Fruit fly (Drosophila melanogaster) whole organism, prepupa: ENCODE results near the gene CG44521.

Experiments used
- CG10631 ChIP-seq: fragments of 200-800 bp; sonication (Bioruptor generic); optimal IDR thresholded peaks from 2 replicates; lab custom pipeline; 2016; ENCODE audit warnings: missing biosample characterization, missing genetic modification characterization
- CG11294 ChIP-seq: fragments of 200-800 bp; sonication (Bioruptor generic); IDR thresholded peaks from 2 replicates; pipeline ENCODE4 v1.3.6; 2022; ENCODE audit warnings: missing biosample characterization, missing genetic modification characterization
- CG11762 ChIP-seq: fragments of 200-800 bp; sonication (Bioruptor generic); optimal IDR thresholded peaks from 3 replicates; lab custom pipeline; 2016; ENCODE audit warnings: missing biosample characterization, missing genetic modification characterization; ENCODE audit not compliant: insufficient read depth
- CG11902 ChIP-seq: fragments of 200-800 bp; sonication (Bioruptor generic); optimal IDR thresholded peaks from 3 replicates; lab custom pipeline; 2016; ENCODE audit warnings: missing biosample characterization, missing genetic modification characterization
- CG15336 ChIP-seq: fragments of 200-800 bp; sonication (Bioruptor generic); IDR thresholded peaks from 2 replicates; pipeline ENCODE4 v1.3.6; 2022; ENCODE audit warnings: missing biosample characterization, missing genetic modification characterization
- CG1621 ChIP-seq: fragments of 200-800 bp; sonication (Bioruptor generic); optimal IDR thresholded peaks from 3 replicates; lab custom pipeline; 2018; ENCODE audit warnings: missing biosample characterization, mild to moderate bottlenecking, missing genetic modification characterization
- CG3032 ChIP-seq: fragments of 200-800 bp; optimal IDR thresholded peaks from 2 replicates; lab custom pipeline; 2019; ENCODE audit warnings: missing biosample characterization, mild to moderate bottlenecking, missing genetic modification characterization, moderate library complexity
- CG31627 ChIP-seq: fragments of 200-800 bp; sonication (Bioruptor generic); optimal IDR thresholded peaks from 3 replicates; lab custom pipeline; 2016; ENCODE audit warnings: missing biosample characterization, missing genetic modification characterization
- CG3919 ChIP-seq: fragments of 200-800 bp; sonication (Bioruptor generic); optimal IDR thresholded peaks from 3 replicates; lab custom pipeline; 2016; ENCODE audit warnings: missing biosample characterization, missing genetic modification characterization
- CG4318 ChIP-seq: fragments of 200-800 bp; sonication (Bioruptor generic); optimal IDR thresholded peaks from 3 replicates; lab custom pipeline; 2017; ENCODE audit warnings: missing biosample characterization, mild to moderate bottlenecking, missing genetic modification characterization
- CG6808 ChIP-seq: fragments of 200-800 bp; sonication (Bioruptor generic); optimal IDR thresholded peaks from 3 replicates; lab custom pipeline; 2017; ENCODE audit warnings: missing biosample characterization, missing genetic modification characterization, mild to moderate bottlenecking, moderate library complexity, missing genetic modification reagents
- CG6854 ChIP-seq: fragments of 200-800 bp; sonication (Bioruptor generic); optimal IDR thresholded peaks from 2 replicates; lab custom pipeline; 2017; ENCODE audit warnings: missing biosample characterization, mild to moderate bottlenecking, missing genetic modification characterization
- CG8119 ChIP-seq: fragments of 200-800 bp; sonication (Bioruptor generic); IDR thresholded peaks from 3 replicates; pipeline ENCODE4 v1.3.6; 2022; ENCODE audit warnings: missing biosample characterization, missing genetic modification characterization
- CG8319 ChIP-seq: fragments of 200-800 bp; sonication (Bioruptor generic); optimal IDR thresholded peaks from 3 replicates; lab custom pipeline; 2016; ENCODE audit warnings: missing biosample characterization, missing genetic modification characterization
- CG9139 ChIP-seq: fragments of 200-800 bp; sonication (Bioruptor generic); optimal IDR thresholded peaks from 3 replicates; lab custom pipeline; 2017; ENCODE audit warnings: missing biosample characterization, mild to moderate bottlenecking, missing genetic modification characterization
- Eip75B ChIP-seq: fragments of 200-800 bp; sonication (Bioruptor generic); optimal IDR thresholded peaks from 3 replicates; lab custom pipeline; 2016; ENCODE audit warnings: missing biosample characterization, missing genetic modification characterization
- Eip78C ChIP-seq: fragments of 200-800 bp; sonication (Bioruptor generic); peaks from one replicate; lab custom pipeline; 2016; ENCODE audit warnings: missing biosample characterization, missing genetic modification characterization
- Eip93F ChIP-seq: fragments of 200-800 bp; sonication (Bioruptor generic); optimal IDR thresholded peaks from 2 replicates; lab custom pipeline; 2016; ENCODE audit warnings: missing biosample characterization, mild to moderate bottlenecking, missing genetic modification characterization
- Ets96B ChIP-seq: fragments of 200-800 bp; optimal IDR thresholded peaks from 2 replicates; lab custom pipeline; 2019; ENCODE audit warnings: missing biosample characterization, mild to moderate bottlenecking, missing genetic modification characterization, moderate library complexity
- Gug ChIP-seq: fragments of 200-800 bp; sonication (Bioruptor generic); IDR thresholded peaks from 2 replicates; pipeline ENCODE4 v1.3.6; 2022; ENCODE audit warnings: missing biosample characterization, missing genetic modification characterization
- Hr38 ChIP-seq: sonication (Bioruptor generic); optimal IDR thresholded peaks from 2 replicates; lab custom pipeline; 2016; ENCODE audit warnings: missing biosample characterization, missing genetic modification characterization
- Hr39 ChIP-seq: fragments of 200-800 bp; sonication (Bioruptor generic); optimal IDR thresholded peaks from 2 replicates; lab custom pipeline; 2016; ENCODE audit warnings: missing biosample characterization, missing genetic modification characterization
- Lpt ChIP-seq: fragments of 200-800 bp; sonication (Bioruptor generic); optimal IDR thresholded peaks from 3 replicates; lab custom pipeline; 2016; ENCODE audit warnings: missing biosample characterization, missing genetic modification characterization
- OdsH ChIP-seq: fragments of 200-800 bp; sonication (Bioruptor generic); optimal IDR thresholded peaks from 3 replicates; lab custom pipeline; 2016; ENCODE audit warnings: missing biosample characterization, missing genetic modification characterization
- Sox102F ChIP-seq: fragments of 200-800 bp; sonication (Bioruptor generic); optimal IDR thresholded peaks from 2 replicates; lab custom pipeline; 2016; ENCODE audit warnings: missing biosample characterization, mild to moderate bottlenecking, missing genetic modification characterization
- Sox14 ChIP-seq: fragments of 200-800 bp; sonication (Bioruptor generic); optimal IDR thresholded peaks from 3 replicates; lab custom pipeline; 2016; ENCODE audit warnings: missing biosample characterization, missing genetic modification characterization
- achi ChIP-seq: fragments of 200-800 bp; sonication (Bioruptor generic); optimal IDR thresholded peaks from 3 replicates; lab custom pipeline; 2016; ENCODE audit warnings: missing biosample characterization, missing genetic modification characterization
- eg ChIP-seq: fragments of 200-800 bp; sonication (Bioruptor generic); IDR thresholded peaks from 3 replicates; pipeline ENCODE4 v1.3.6; 2022; ENCODE audit warnings: missing biosample characterization, missing genetic modification characterization
- esn ChIP-seq: fragments of 200-800 bp; sonication (Bioruptor generic); optimal IDR thresholded peaks from 2 replicates; lab custom pipeline; 2016; ENCODE audit warnings: missing biosample characterization, mild to moderate bottlenecking, missing genetic modification characterization, moderate library complexity
- fd85E ChIP-seq: fragments of 200-800 bp; sonication (Bioruptor generic); optimal IDR thresholded peaks from 3 replicates; lab custom pipeline; 2016; ENCODE audit warnings: missing biosample characterization, missing genetic modification characterization
- fkh ChIP-seq: fragments of 200-800 bp; sonication (Bioruptor generic); optimal IDR thresholded peaks from 3 replicates; lab custom pipeline; 2017; ENCODE audit warnings: missing biosample characterization, mild to moderate bottlenecking, missing genetic modification characterization, moderate library complexity
- lz ChIP-seq: fragments of 200-800 bp; sonication (Bioruptor generic); optimal IDR thresholded peaks from 3 replicates; lab custom pipeline; 2016; ENCODE audit warnings: missing biosample characterization, missing genetic modification characterization
- net ChIP-seq: fragments of 200-800 bp; sonication (Bioruptor generic); optimal IDR thresholded peaks from 3 replicates; lab custom pipeline; 2016; ENCODE audit warnings: missing biosample characterization, missing genetic modification characterization
- pdm3 ChIP-seq: fragments of 200-800 bp; sonication (Bioruptor generic); optimal IDR thresholded peaks from 3 replicates; lab custom pipeline; 2016; ENCODE audit warnings: missing biosample characterization, missing genetic modification characterization
- ss ChIP-seq, 2 experiments: fragments of 200-800 bp; sonication (Bioruptor generic); optimal IDR thresholded peaks; 2 replicates in 1 of 2; 3 replicates in 1 of 2; lab custom pipeline; 2017 to 2018; ENCODE audit warnings: mild to moderate bottlenecking in 2 of 2, missing biosample characterization in 2 of 2, missing genetic modification characterization in 2 of 2, moderate library complexity in 1 of 2
- svp ChIP-seq: fragments of 200-800 bp; sonication (Bioruptor generic); peaks from one replicate; lab custom pipeline; 2016; ENCODE audit warnings: missing biosample characterization, missing genetic modification characterization
- vri ChIP-seq: fragments of 200-800 bp; sonication (Bioruptor generic); optimal IDR thresholded peaks from 3 replicates; lab custom pipeline; 2016; ENCODE audit warnings: missing biosample characterization, mild to moderate bottlenecking, missing genetic modification characterization

Gene CG44521

DNA sequence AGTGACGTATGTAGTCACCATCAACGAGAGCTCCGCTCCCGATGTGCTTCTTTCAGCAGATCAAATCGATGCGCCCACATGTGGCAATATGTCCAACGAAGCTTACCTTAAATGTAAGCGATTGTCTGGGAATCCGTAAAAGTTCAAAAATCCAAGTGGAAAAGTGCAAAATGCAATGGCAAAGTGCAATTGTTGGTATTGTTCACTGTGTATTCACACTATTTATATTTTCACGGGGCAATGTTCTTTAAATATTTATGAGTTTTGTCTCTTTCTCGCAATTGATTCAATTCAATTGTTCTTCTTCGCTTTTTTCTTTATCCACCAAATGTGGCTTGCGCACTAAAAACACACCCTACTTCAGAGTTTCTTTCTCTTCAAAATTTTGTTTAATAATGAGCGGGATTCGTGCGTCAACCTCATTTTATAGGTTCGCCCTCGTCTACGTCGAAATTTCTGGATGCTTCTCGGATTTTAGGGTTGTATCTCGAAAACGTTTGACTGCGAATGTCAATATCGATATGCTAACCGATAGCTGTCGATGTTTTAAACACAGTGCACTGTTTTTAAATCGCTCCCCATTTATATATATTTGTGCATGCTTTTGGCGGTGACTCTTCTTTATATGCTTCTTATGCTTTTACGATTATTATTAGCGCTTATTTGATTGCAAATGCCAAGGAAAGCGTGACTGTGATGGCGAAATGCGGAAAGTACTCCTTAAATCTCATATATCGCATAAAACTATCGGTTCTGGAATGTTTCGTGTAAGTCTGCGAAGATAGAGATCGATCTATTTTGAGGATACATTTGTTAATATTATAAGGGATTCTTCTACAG is 38.8 kb downstream of the CG44521 start, which contains the start of gene DnaJ-1 (continued):
- TF ChIP-seq CG3919 (GFP tag; lab: Kevin White, UChicago) (no peak), CG9139 (GFP tag; lab: Kevin White, UChicago) (peak; percentile 52), Eip93F (GFP tag; lab: Kevin White, UChicago) (no peak), CG11902 (no peak), CG8119 (no peak), CG8319 (no peak), Hr38 (GFP tag; lab: Kevin White, UChicago) (no peak), achi (GFP tag; lab: Kevin White, UChicago) (peak; percentile 15), fd85E (GFP tag; lab: Kevin White, UChicago) (no peak)

DNA sequence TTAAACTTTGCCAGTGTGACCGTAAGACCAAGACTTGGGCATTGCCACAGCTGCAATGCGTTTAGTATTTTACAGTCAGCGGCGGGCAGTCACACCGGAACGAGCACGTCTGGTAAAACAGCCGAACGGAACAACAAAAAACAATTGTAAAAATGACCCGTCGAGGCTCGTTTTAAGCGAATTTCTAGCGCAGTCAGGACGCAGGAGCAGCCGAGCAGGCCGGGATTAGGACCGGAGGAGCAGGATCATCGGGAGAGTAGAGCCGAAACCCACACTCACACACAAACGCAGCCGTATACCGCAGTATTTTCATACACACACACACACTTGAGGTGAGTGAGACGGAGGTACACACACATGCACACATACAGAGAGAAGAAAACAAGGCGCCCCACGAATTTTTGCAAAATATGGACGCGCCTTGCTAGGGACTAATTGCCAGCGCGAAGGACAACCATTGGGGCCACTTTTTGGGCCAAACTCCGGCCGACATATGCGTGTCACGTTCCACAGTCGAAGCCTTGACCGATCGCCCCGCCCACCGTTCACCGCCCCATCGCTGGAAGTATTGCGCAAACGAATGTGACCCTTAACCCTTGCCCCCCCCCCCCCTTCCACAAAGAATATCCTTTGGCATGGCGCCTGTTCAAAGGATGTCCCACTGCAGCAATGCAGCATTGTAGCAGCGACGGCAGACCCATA is 39.9 kb downstream of the CG44521 start, which contains the start of gene Usp47:
Gene Usp47, plus strand, starts transcription at position 71 of the 702 bp plus-strand sequence.
- TF ChIP-seq Sox14 (GFP tag; lab: Kevin White, UChicago) (peak; percentile 26), pdm3 (GFP tag; lab: Kevin White, UChicago) (no peak), Hr39 (GFP tag; lab: Kevin White, UChicago) (no peak), CG15336 (GFP tag; lab: Robert Waterston, UW) (no peak), CG4318 (GFP tag; lab: Kevin White, UChicago) (no peak), vri (GFP tag; lab: Kevin White, UChicago) (peak; percentile 51), CG3919 (GFP tag; lab: Kevin White, UChicago) (no peak), Ets96B (tag; lab: Kevin White, UChicago) (no peak), CG9139 (GFP tag; lab: Kevin White, UChicago) (no peak), Eip78C (GFP tag; lab: Kevin White, UChicago) (peak; percentile 54), achi (GFP tag; lab: Kevin White, UChicago) (no peak), CG8119 (0 out of 3 replicates have a peak, but pooled peaks have one; percentile 38), esn (no peak), CG6854 (GFP tag; lab: Kevin White, UChicago) (peak; percentile 14), CG6808 (peak; percentile 38), net (GFP tag; lab: Kevin White, UChicago) (peak; percentile 27), fd85E (GFP tag; lab: Kevin White, UChicago) (no peak), Lpt (no peak), CG10631 (GFP tag; lab: Kevin White, UChicago) (no peak), CG11902 (no peak), CG3032 (no peak), CG1621 (tag; lab: Kevin White, UChicago) (peak; percentile 33), ss (GFP tag; optimal IDR thresholded peaks at IDR 0.05; lab: Kevin White, UChicago) (peak; percentile 43 to 53), CG31627 (GFP tag; lab: Kevin White, UChicago) (no peak), Eip75B (no peak), lz (no peak), svp (GFP tag; lab: Kevin White, UChicago) (no peak), fkh (no peak), Sox102F (no peak), OdsH (GFP tag; lab: Kevin White, UChicago) (no peak), CG11294 (no peak), Gug (no peak)

DNA sequence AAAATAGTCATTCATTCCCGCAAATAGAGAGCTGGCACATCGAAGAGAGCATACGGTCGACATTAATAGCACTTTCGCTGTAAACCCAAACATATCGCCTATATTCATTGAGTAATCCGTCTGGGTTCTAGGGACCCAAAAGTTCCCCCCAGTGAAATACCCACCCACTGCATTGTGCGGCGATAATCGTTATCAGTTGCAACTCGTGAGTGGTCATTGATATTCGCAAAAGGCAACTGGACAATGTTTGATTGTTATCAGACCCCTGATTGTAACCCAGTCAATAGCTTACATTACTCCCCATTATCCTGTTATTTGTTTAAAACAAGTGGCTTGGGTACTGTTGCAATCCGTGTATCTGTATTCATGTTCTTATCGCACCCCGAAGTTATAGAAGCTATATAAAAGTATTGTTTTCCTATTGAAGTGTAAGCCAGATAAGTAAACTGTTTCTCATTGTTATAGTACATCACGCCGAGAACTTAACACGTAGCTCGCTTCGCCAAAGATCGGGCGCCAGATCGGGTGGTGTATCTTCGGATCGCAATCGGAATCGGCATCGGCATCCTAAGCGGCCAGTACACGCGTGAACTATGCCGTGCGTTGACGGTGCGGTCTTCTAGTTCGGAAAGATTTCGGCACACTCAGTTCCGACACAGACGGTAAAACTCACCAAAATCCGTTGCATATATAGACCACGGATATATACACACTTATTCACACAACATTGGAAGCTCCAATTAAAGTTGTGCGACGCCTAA is 40.7 kb downstream of the CG44521 start:
- peak; percentile 43 for TF ChIP-seq Eip78C (GFP tag; lab: Kevin White, UChicago)
- no peak for TF ChIP-seq CG11762 (GFP tag; lab: Kevin White, UChicago)
- TF ChIP-seq vri (GFP tag; lab: Kevin White, UChicago): peak; percentile 94
- peak; percentile 23; the same call in 1 of the 3 replicates for TF ChIP-seq eg (GFP tag; lab: Robert Waterston, UW)
- TF ChIP-seq Lpt: peak; percentile 3
- 0 out of 2 replicates have a peak, but pooled peaks have one; percentile 7 for TF ChIP-seq Gug
- TF ChIP-seq Hr38 (GFP tag; lab: Kevin White, UChicago): no peak
